Fruit fly (Drosophila melanogaster) whole organism, embryonic: ENCODE results near the gene CG12702.

Experiments
- CG10267 ChIP-seq: fragments of 200-800 bp; sonication (Bioruptor generic); optimal IDR thresholded peaks from 2 replicates; lab custom pipeline; 2018; ENCODE audit warnings: missing biosample characterization, mild to moderate bottlenecking, missing genetic modification characterization, moderate library complexity
- CG15073 ChIP-seq: fragments of 200-800 bp; sonication (Bioruptor generic); optimal IDR thresholded peaks from 2 replicates; lab custom pipeline; 2016; ENCODE audit warnings: missing biosample characterization, missing genetic modification characterization
- CG17328 ChIP-seq: fragments of 200-800 bp; sonication (Bioruptor generic); IDR thresholded peaks from 2 replicates; pipeline ENCODE4 v1.3.6; 2022; ENCODE audit warnings: missing biosample characterization, missing genetic modification characterization
- CG17829 ChIP-seq: fragments of 200-800 bp; optimal IDR thresholded peaks from 2 replicates; lab custom pipeline; 2019; ENCODE audit warnings: missing biosample characterization, mild to moderate bottlenecking, missing genetic modification characterization, moderate library complexity
- CG18599 ChIP-seq: fragments of 200-800 bp; sonication (Bioruptor generic); optimal IDR thresholded peaks from 3 replicates; lab custom pipeline; 2017; ENCODE audit warnings: missing biosample characterization, missing genetic modification characterization, mild to moderate bottlenecking, moderate library complexity, missing genetic modification reagents
- CG2678 ChIP-seq: fragments of 200-800 bp; sonication (Bioruptor generic); optimal IDR thresholded peaks from 3 replicates; lab custom pipeline; 2019; ENCODE audit warnings: missing biosample characterization, mild to moderate bottlenecking, missing genetic modification characterization, moderate library complexity
- CG30403 ChIP-seq: fragments of 200-800 bp; sonication (Bioruptor generic); optimal IDR thresholded peaks from 3 replicates; lab custom pipeline; 2016; ENCODE audit warnings: missing biosample characterization, missing genetic modification characterization
- CG31388 ChIP-seq: fragments of 200-800 bp; sonication (Bioruptor generic); optimal IDR thresholded peaks from 2 replicates; lab custom pipeline; 2016; ENCODE audit warnings: missing biosample characterization, missing genetic modification characterization
- CG32532 ChIP-seq: fragments of 200-800 bp; sonication (Bioruptor generic); IDR thresholded peaks from 2 replicates; pipeline ENCODE4 v1.3.6; 2022; ENCODE audit warnings: missing biosample characterization, missing genetic modification characterization
- CG4730 ChIP-seq: fragments of 200-800 bp; sonication (Bioruptor generic); IDR thresholded peaks from 2 replicates; pipeline ENCODE4 v1.3.6; 2022; ENCODE audit warnings: missing biosample characterization, missing genetic modification characterization
- CG7839 ChIP-seq: fragments of 200-800 bp; sonication (Bioruptor generic); optimal IDR thresholded peaks from 3 replicates; lab custom pipeline; 2018; ENCODE audit warnings: missing biosample characterization, mild to moderate bottlenecking, missing genetic modification characterization, moderate library complexity
- CG8944 ChIP-seq: fragments of 200-800 bp; sonication (Bioruptor generic); optimal IDR thresholded peaks from 3 replicates; lab custom pipeline; 2016; ENCODE audit warnings: missing biosample characterization, missing genetic modification characterization
- CkIIα-i1 ChIP-seq: fragments of 200-800 bp; sonication (Bioruptor generic); IDR thresholded peaks from 2 replicates; pipeline ENCODE4 v1.3.6; 2022; ENCODE audit warnings: missing biosample characterization, missing genetic modification characterization
- CoRest ChIP-seq: fragments of 200-800 bp; sonication (Bioruptor generic); optimal IDR thresholded peaks from 3 replicates; lab custom pipeline; 2018; ENCODE audit warnings: missing biosample characterization, mild to moderate bottlenecking, missing genetic modification characterization, moderate library complexity
- E2f2 ChIP-seq: fragments of 200-800 bp; sonication (Bioruptor generic); IDR thresholded peaks from 2 replicates; pipeline ENCODE4 v1.3.6; 2022; ENCODE audit warnings: missing biosample characterization, missing genetic modification characterization
- Ets65A ChIP-seq: fragments of 200-800 bp; sonication (Bioruptor generic); peaks from one replicate; lab custom pipeline; 2016; ENCODE audit warnings: missing biosample characterization, missing genetic modification characterization
- Hr78 ChIP-seq, 2 experiments: fragments of 200-800 bp in 1 of 2; fragments of >200 bp in 1 of 2; sonication (Bioruptor generic) in 1 of 2; optimal IDR thresholded peaks; 2 replicates each; lab custom pipeline; 2017 to 2019; ENCODE audit warnings: missing biosample characterization in 2 of 2, missing genetic modification characterization in 2 of 2, mild to moderate bottlenecking in 1 of 2, moderate library complexity in 1 of 2
- Hsf ChIP-seq: fragments of 200-800 bp; sonication (Bioruptor generic); optimal IDR thresholded peaks from 3 replicates; lab custom pipeline; 2016; ENCODE audit warnings: missing biosample characterization, missing genetic modification characterization
- Meics ChIP-seq: fragments of 200-800 bp; sonication (Bioruptor generic); optimal IDR thresholded peaks from 2 replicates; lab custom pipeline; 2017; ENCODE audit warnings: missing biosample characterization, mild to moderate bottlenecking, missing genetic modification characterization
- Mrtf ChIP-seq: fragments of 200-800 bp; sonication (Bioruptor generic); IDR thresholded peaks from 3 replicates; pipeline ENCODE4 v1.3.6; 2022; ENCODE audit warnings: missing biosample characterization, missing genetic modification characterization
- Myb ChIP-seq: fragments of 200-800 bp; sonication (Bioruptor generic); optimal IDR thresholded peaks from 2 replicates; lab custom pipeline; 2016; ENCODE audit warnings: missing biosample characterization, missing genetic modification characterization
- NC2α ChIP-seq: fragments of 200-800 bp; sonication (Bioruptor generic); optimal IDR thresholded peaks from 2 replicates; lab custom pipeline; 2016; ENCODE audit warnings: missing biosample characterization, missing genetic modification characterization
- az2 ChIP-seq: fragments of 200-800 bp; sonication (Bioruptor generic); optimal IDR thresholded peaks from 3 replicates; lab custom pipeline; 2016; ENCODE audit warnings: missing biosample characterization, missing genetic modification characterization
- bsh ChIP-seq, 2 experiments: fragments of 200-800 bp; sonication (Bioruptor generic); optimal IDR thresholded peaks; 2 replicates each; lab custom pipeline; 2017 to 2018; ENCODE audit warnings: mild to moderate bottlenecking in 2 of 2, missing biosample characterization in 2 of 2, missing genetic modification characterization in 2 of 2, moderate library complexity in 1 of 2
- caup ChIP-seq: fragments of 200-800 bp; sonication (Bioruptor generic); optimal IDR thresholded peaks from 3 replicates; lab custom pipeline; 2017; ENCODE audit warnings: missing biosample characterization, mild to moderate bottlenecking, missing genetic modification characterization, moderate library complexity; ENCODE audit not compliant: severe bottlenecking
- cg ChIP-seq: fragments of 200-800 bp; sonication (Bioruptor generic); optimal IDR thresholded peaks from 3 replicates; lab custom pipeline; 2019; ENCODE audit warnings: missing biosample characterization, mild to moderate bottlenecking, missing genetic modification characterization, moderate library complexity
- chif ChIP-seq, 2 experiments: fragments of 200-800 bp; sonication (Bioruptor generic); optimal IDR thresholded peaks; 3 replicates each; lab custom pipeline; 2016; ENCODE audit warnings: missing biosample characterization in 2 of 2, missing genetic modification characterization in 2 of 2
- chn ChIP-seq: fragments of 200-800 bp; sonication (Bioruptor generic); optimal IDR thresholded peaks from 2 replicates; lab custom pipeline; 2016; ENCODE audit warnings: missing biosample characterization, missing genetic modification characterization
- dimm ChIP-seq: fragments of 200-800 bp; sonication (Bioruptor generic); IDR thresholded peaks from 2 replicates; pipeline ENCODE4 v1.3.6; 2022; ENCODE audit warnings: missing biosample characterization, missing genetic modification characterization
- dmrt99B ChIP-seq: fragments of 200-800 bp; sonication (Bioruptor generic); optimal IDR thresholded peaks from 2 replicates; lab custom pipeline; 2018; ENCODE audit warnings: missing biosample characterization, mild to moderate bottlenecking, missing genetic modification characterization, moderate library complexity
- dpn ChIP-seq, 2 experiments: fragments of 200-800 bp; sonication (Bioruptor generic); optimal IDR thresholded peaks; 3 replicates each; lab custom pipeline; 2016; ENCODE audit warnings: missing biosample characterization in 2 of 2, missing genetic modification characterization in 2 of 2
- ftz-f1 ChIP-seq: fragments of 200-800 bp; sonication (Bioruptor generic); optimal IDR thresholded peaks from 2 replicates; lab custom pipeline; 2016; ENCODE audit warnings: missing biosample characterization, missing genetic modification characterization
- gce ChIP-seq: fragments of 200-800 bp; sonication (Bioruptor generic); IDR thresholded peaks from 3 replicates; pipeline ENCODE4 v1.3.6; 2022; ENCODE audit warnings: missing biosample characterization, missing genetic modification characterization
- gem ChIP-seq: fragments of 200-800 bp; sonication (Bioruptor generic); optimal IDR thresholded peaks from 2 replicates; lab custom pipeline; 2019; ENCODE audit warnings: missing biosample characterization, mild to moderate bottlenecking, missing genetic modification characterization, moderate library complexity
- grau ChIP-seq: fragments of 200-800 bp; optimal IDR thresholded peaks from 3 replicates; lab custom pipeline; 2019; ENCODE audit warnings: missing biosample characterization, mild to moderate bottlenecking, missing genetic modification characterization, moderate library complexity
- lab ChIP-seq: fragments of 200-800 bp; sonication (Bioruptor generic); optimal IDR thresholded peaks from 3 replicates; lab custom pipeline; 2017; ENCODE audit warnings: missing biosample characterization, missing genetic modification characterization, mild to moderate bottlenecking, moderate library complexity, missing genetic modification reagents
- mam ChIP-seq: fragments of 200-800 bp; sonication (Bioruptor generic); optimal IDR thresholded peaks from 3 replicates; lab custom pipeline; 2016; ENCODE audit warnings: missing biosample characterization, missing genetic modification characterization
- mld ChIP-seq: fragments of 200-800 bp; sonication (Bioruptor generic); IDR thresholded peaks from 3 replicates; pipeline ENCODE4 v1.3.6; 2022; ENCODE audit warnings: missing biosample characterization, missing genetic modification characterization; ENCODE audit not compliant: partially characterized antibody
- otp ChIP-seq: fragments of 200-800 bp; sonication (Bioruptor generic); IDR thresholded peaks from 3 replicates; pipeline ENCODE4, ENCODE4 v1.3.6; 2022; ENCODE audit warnings: missing biosample characterization, missing genetic modification characterization
- prd ChIP-seq, 3 experiments: fragments of >200 bp in 2 of 3; fragments of 200-800 bp in 1 of 3; sonication (Bioruptor generic) in 1 of 3; optimal IDR thresholded peaks in 2 of 3; IDR thresholded peaks in 1 of 3; 2 replicates in 2 of 3; 3 replicates in 1 of 3; pipeline versions ENCODE4 v1.3.6 to Lab custom; 2017 to 2022; ENCODE audit warnings: missing biosample characterization in 1 of 3, missing genetic modification characterization in 1 of 3
- seq ChIP-seq: fragments of 200-800 bp; sonication (Bioruptor generic); IDR thresholded peaks from 2 replicates; pipeline ENCODE4 v1.3.6; 2022; ENCODE audit warnings: missing biosample characterization, missing genetic modification characterization
- slbo ChIP-seq: fragments of 200-800 bp; sonication (Bioruptor generic); IDR thresholded peaks from 2 replicates; pipeline ENCODE4 v1.3.6; 2022; ENCODE audit warnings: missing biosample characterization, missing genetic modification characterization
- sr ChIP-seq: fragments of 200-800 bp; sonication (Bioruptor generic); IDR thresholded peaks from 3 replicates; pipeline ENCODE4 v1.3.6; 2022; ENCODE audit warnings: missing biosample characterization, missing genetic modification characterization
- ttk ChIP-seq: fragments of 200-800 bp; sonication (Bioruptor generic); IDR thresholded peaks from 2 replicates; pipeline ENCODE4 v2.1.2; 2022; ENCODE audit warnings: missing biosample characterization, missing genetic modification characterization
- tx ChIP-seq: fragments of 200-800 bp; sonication (Bioruptor generic); optimal IDR thresholded peaks from 2 replicates; lab custom pipeline; 2016; ENCODE audit warnings: missing biosample characterization, missing genetic modification characterization
- unpg ChIP-seq: fragments of 200-800 bp; sonication (Bioruptor generic); optimal IDR thresholded peaks from 3 replicates; lab custom pipeline; 2018; ENCODE audit warnings: missing biosample characterization, mild to moderate bottlenecking, missing genetic modification characterization, moderate library complexity
- vfl ChIP-seq: fragments of 200-800 bp; sonication (Bioruptor generic); optimal IDR thresholded peaks from 2 replicates; lab custom pipeline; 2016; ENCODE audit warnings: missing biosample characterization, missing genetic modification characterization
- zen ChIP-seq: fragments of 200-800 bp; sonication (Bioruptor generic); optimal IDR thresholded peaks from 3 replicates; lab custom pipeline; 2018; ENCODE audit warnings: missing biosample characterization, mild to moderate bottlenecking, missing genetic modification characterization, moderate library complexity
- zf30C ChIP-seq: fragments of 200-800 bp; sonication (Bioruptor generic); optimal IDR thresholded peaks from 3 replicates; lab custom pipeline; 2018; ENCODE audit warnings: missing biosample characterization, mild to moderate bottlenecking, missing genetic modification characterization

Gene CG12702

DNA sequence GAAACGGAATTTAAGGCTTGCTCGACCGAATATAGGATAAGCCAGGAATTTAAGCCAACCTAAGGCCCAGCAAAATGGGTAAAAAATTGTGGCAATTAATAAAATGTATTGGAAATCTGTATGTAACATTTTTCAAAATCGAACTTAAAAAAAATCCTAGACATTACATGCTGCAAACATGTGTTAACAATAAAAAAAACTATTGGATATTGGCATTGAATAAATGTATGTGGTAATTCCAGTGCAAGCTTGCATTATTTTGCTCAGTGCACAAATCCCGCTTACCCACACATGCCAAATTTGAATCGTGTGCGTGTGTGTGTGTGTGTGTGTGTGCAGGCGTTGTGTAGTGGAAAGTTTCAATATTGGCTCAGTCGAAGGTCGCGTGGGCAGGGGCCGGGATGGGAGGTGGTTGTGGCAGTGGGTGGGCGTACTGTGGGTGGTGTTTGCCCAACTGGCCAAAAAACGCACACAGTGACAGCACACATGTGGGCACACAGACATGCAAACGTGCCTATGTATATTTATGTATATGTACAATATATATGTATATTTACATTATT lies 1.2 kb downstream of the CG12702 start (continued):
- TF ChIP-seq dmrt99B (peak; percentile 32), Meics (GFP tag; lab: Kevin White, UChicago) (peak; percentile 30), mld (GFP tag; lab: Robert Waterston, UW) (no peak), Mrtf (GFP tag; lab: Robert Waterston, UW) (no peak), NC2α (no peak), E2f2 (GFP tag; lab: Robert Waterston, UW) (0 out of 2 replicates have a peak, but pooled peaks have one; percentile 13), CoRest (tag; lab: Kevin White, UChicago) (peak; percentile 2), tx (GFP tag; lab: Kevin White, UChicago) (no peak), CG4730 (GFP tag; lab: Robert Waterston, UW) (no peak), seq (GFP tag; lab: Robert Waterston, UW) (no peak), ftz-f1 (GFP tag; lab: Kevin White, UChicago) (no peak), vfl (no peak), CG30403 (GFP tag; lab: Kevin White, UChicago) (peak; percentile 32), chn (peak; percentile 1), CkIIα-i1 (GFP tag; lab: Robert Waterston, UW) (no peak), Hsf (peak; percentile 19), lab (peak; percentile 25), CG8944 (GFP tag; lab: Kevin White, UChicago) (peak; percentile 35), Hr78 (GFP tag; optimal IDR thresholded peaks at IDR 0.05; lab: Kevin White, UChicago) (no peak), CG18599 (GFP tag; lab: Kevin White, UChicago) (peak; percentile 40), CG7839 (tag; lab: Kevin White, UChicago) (peak; percentile 31), slbo (peak; percentile 45; the same call in 1 of the 2 replicates), prd (optimal IDR thresholded peaks at IDR 0.05; lab: Kevin White, UChicago) (no peak), prd (GFP tag; IDR thresholded peaks at IDR 0.05; lab: Robert Waterston, UW) (peak; percentile 39; the same call in 2 of the 3 replicates), CG15073 (GFP tag; lab: Kevin White, UChicago) (no peak), CG17328 (GFP tag; lab: Robert Waterston, UW) (peak; percentile 18; the same call in 1 of the 2 replicates), gem (tag; lab: Kevin White, UChicago) (peak; percentile 42), mam (GFP tag; lab: Kevin White, UChicago) (peak; percentile 7), CG10267 (tag; lab: Kevin White, UChicago) (peak; percentile 2), chif (GFP tag; optimal IDR thresholded peaks at IDR 0.05; lab: Kevin White, UChicago) (peak in 1 of 2 experiments; percentile 7), otp (GFP tag; lab: Robert Waterston, UW) (0 out of 3 replicates have a peak, but pooled peaks have one; percentile 11), CG17829 (peak; percentile 7), Myb (GFP tag; lab: Kevin White, UChicago) (no peak), zen (tag; lab: Kevin White, UChicago) (peak; percentile 5), dpn (GFP tag; optimal IDR thresholded peaks at IDR 0.05; lab: Kevin White, UChicago) (peak in 1 of 2 experiments; percentile 9), CG2678 (tag; lab: Kevin White, UChicago) (peak; percentile 31), bsh (GFP tag; optimal IDR thresholded peaks at IDR 0.05; lab: Kevin White, UChicago) (peak in 1 of 2 experiments; percentile 5), dimm (no peak), ttk (GFP tag; lab: Robert Waterston, UW) (no peak), CG31388 (GFP tag; lab: Kevin White, UChicago) (no peak), unpg (GFP tag; lab: Kevin White, UChicago) (peak; percentile 7), grau (peak; percentile 20), CG32532 (GFP tag; lab: Robert Waterston, UW) (0 out of 2 replicates have a peak, but pooled peaks have one; percentile 18), gce (GFP tag; lab: Robert Waterston, UW) (no peak), caup (GFP tag; lab: Kevin White, UChicago) (no peak), Ets65A (GFP tag; lab: Kevin White, UChicago) (peak; percentile 58), sr (peak; percentile 63; the same call in 2 of the 3 replicates), zf30C (GFP tag; lab: Kevin White, UChicago) (peak; percentile 74), cg (peak; percentile 66), az2 (GFP tag; lab: Kevin White, UChicago) (no peak)
